Worm (Caenorhabditis elegans): Measurements from ENCODE around the gene srx-137.

DNA sequence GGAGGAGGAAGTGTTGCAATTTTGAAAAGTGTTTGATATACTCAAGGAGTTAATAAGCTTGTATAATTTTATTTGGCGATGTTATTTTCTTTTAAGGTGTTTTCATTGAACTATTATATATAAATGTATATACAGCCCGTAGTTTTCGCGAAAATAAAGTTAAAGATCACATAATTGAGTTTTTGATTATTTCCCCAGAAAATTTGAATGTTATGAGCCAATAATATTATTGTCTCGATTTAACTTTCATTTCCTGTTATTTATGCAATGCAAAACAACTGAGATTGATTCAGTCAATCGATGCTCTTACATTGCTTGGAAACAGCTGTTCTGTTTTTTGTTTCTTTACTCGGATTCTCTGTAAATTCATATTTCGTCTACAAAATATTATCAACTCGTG lies 14.2 kb upstream of the srx-137 start, which contains the start of gene srx-133:
- TF ChIP-seq ztf-11 (tag; optimal IDR thresholded peaks at IDR 0.05) = no peak
- TF ChIP-seq nhr-77 (tag; optimal IDR thresholded peaks at IDR 0.05) = no peak
- TF ChIP-seq nhr-11 (tag; optimal IDR thresholded peaks at IDR 0.05) = no peak
- TF ChIP-seq lin-39 (tag; optimal IDR thresholded peaks at IDR 0.05) = no peak
- TF ChIP-seq egl-27 (tag; optimal IDR thresholded peaks at IDR 0.05) = no peak
- no peak for TF ChIP-seq ama-1 (optimal IDR thresholded peaks at IDR 0.05)
- no peak for TF ChIP-seq nhr-237 (tag; optimal IDR thresholded peaks at IDR 0.05)
- TF ChIP-seq sma-3 (GFP tag; optimal IDR thresholded peaks at IDR 0.05) = no peak
- no peak for TF ChIP-seq mdl-1 (tag; optimal IDR thresholded peaks at IDR 0.05)
- TF ChIP-seq R02D3.7 (tag; optimal IDR thresholded peaks at IDR 0.05) = no peak
- TF ChIP-seq elt-1 (tag; optimal IDR thresholded peaks at IDR 0.05) = no peak
- no peak for TF ChIP-seq mbf-1 (tag; optimal IDR thresholded peaks at IDR 0.05)
- TF ChIP-seq ztf-4 (tag; optimal IDR thresholded peaks at IDR 0.05) = no peak
- no peak for TF ChIP-seq lsy-2 (tag; optimal IDR thresholded peaks at IDR 0.05)
